Fruit fly (Drosophila melanogaster): ENCODE results near the gene CG6607.

dm6 chr3R:24518150-24518580 is 9.7 kb upstream of the CG6607 start, which contains the start of gene Pp1alpha-96A:
- no peak for TF ChIP-seq CTCF (optimal IDR thresholded peaks at IDR 0.05)
- no peak for TF ChIP-seq CG8478 (optimal IDR thresholded peaks at IDR 0.05)

All from S2 (cell line).